Worm (Caenorhabditis elegans) whole organism, L4 larva: ENCODE measurements around the gene sth-1.

ENCODE experiments used
- Y105C5A.15 ChIP-seq: fragments of 200-800 bp; sonication (Bioruptor generic); IDR thresholded peaks from 2 replicates; pipeline ENCODE4 v1.3.6; 2022; ENCODE audit warnings: missing genetic modification characterization, missing compliant biosample characterization
- Y48G9A.11 ChIP-seq: fragments of 200-800 bp; sonication (Bioruptor generic); IDR thresholded peaks from 2 replicates; pipeline ENCODE4 v1.3.6; 2022; ENCODE audit warnings: missing genetic modification reagents, missing genetic modification characterization, missing compliant biosample characterization
- Y75B8A.6 ChIP-seq: fragments of 200-800 bp; sonication (Bioruptor generic); IDR thresholded peaks from 2 replicates; pipeline ENCODE4 v1.3.6; 2022; ENCODE audit warnings: missing genetic modification reagents, missing genetic modification characterization, missing compliant biosample characterization
- ZK546.5 ChIP-seq, 2 experiments: sonication (generic microtip); optimal IDR thresholded peaks; 2 replicates each; lab custom pipeline; 2017; ENCODE audit warnings: missing biosample characterization in 2 of 2, missing genetic modification characterization in 2 of 2
- aha-1 ChIP-seq: fragments of 150-350 bp; peaks from one replicate; lab custom pipeline; 2014; ENCODE audit warnings: missing biosample characterization, missing genetic modification characterization
- aly-2 ChIP-seq: sonication (generic microtip); optimal IDR thresholded peaks from 2 replicates; lab custom pipeline; 2018; ENCODE audit warnings: missing biosample characterization, missing genetic modification characterization
- ama-1 ChIP-seq: fragments of 150-350 bp; optimal IDR thresholded peaks from 2 replicates; lab custom pipeline; 2014; ENCODE audit warnings: inconsistent platforms, mixed read lengths
- ceh-20 ChIP-seq: fragments of 200-800 bp; sonication (Bioruptor generic); IDR thresholded peaks from 2 replicates; pipeline ENCODE4 v1.3.6; 2022; ENCODE audit warnings: missing genetic modification reagents, missing genetic modification characterization, missing compliant biosample characterization
- ceh-44 ChIP-seq: fragments of 200-800 bp; sonication (Bioruptor generic); IDR thresholded peaks from 2 replicates; pipeline ENCODE4 v1.3.6; 2022; ENCODE audit warnings: missing genetic modification reagents, missing genetic modification characterization, missing compliant biosample characterization
- ceh-82 ChIP-seq: sonication (generic microtip); optimal IDR thresholded peaks from 2 replicates; lab custom pipeline; 2017; ENCODE audit warnings: missing biosample characterization, missing genetic modification characterization
- ces-1 ChIP-seq: fragments of 150-350 bp; sonication (generic microtip); optimal IDR thresholded peaks from 4 replicates; lab custom pipeline; 2014; ENCODE audit warnings: missing biosample characterization, missing genetic modification reagents, missing genetic modification characterization
- ctbp-1 ChIP-seq: fragments of 200-800 bp; sonication (Bioruptor generic); IDR thresholded peaks from 2 replicates; pipeline ENCODE4 v1.3.6; 2022; ENCODE audit warnings: missing genetic modification reagents, missing genetic modification characterization, missing compliant biosample characterization
- daf-12 ChIP-seq: fragments of 150-350 bp; optimal IDR thresholded peaks from 2 replicates; lab custom pipeline; 2014; ENCODE audit warnings: missing biosample characterization, missing genetic modification reagents, missing genetic modification characterization
- daf-19 ChIP-seq: fragments of 200-800 bp; sonication (Bioruptor generic); conservative IDR thresholded peaks from 2 replicates; pipeline ENCODE4 v1.3.6; 2022; ENCODE audit warnings: missing genetic modification characterization, missing compliant biosample characterization
- daf-8 ChIP-seq: fragments of 200-800 bp; sonication (Bioruptor generic); IDR thresholded peaks from 2 replicates; pipeline ENCODE4 v1.3.6; 2022; ENCODE audit warnings: missing genetic modification characterization, missing compliant biosample characterization
- dpl-1 ChIP-seq: fragments of 150-350 bp; optimal IDR thresholded peaks from 2 replicates; lab custom pipeline; 2014; ENCODE audit warnings: missing biosample characterization, missing genetic modification reagents, missing genetic modification characterization
- dve-1 ChIP-seq: sonication (generic microtip); optimal IDR thresholded peaks from 2 replicates; lab custom pipeline; 2017; ENCODE audit warnings: antibody characterized with exemption, mild to moderate bottlenecking, missing genetic modification characterization, missing compliant biosample characterization; ENCODE audit not compliant: insufficient read depth
- egl-43 ChIP-seq: fragments of 200-800 bp; sonication (Bioruptor generic); IDR thresholded peaks from 2 replicates; pipeline ENCODE4 v1.3.6; 2022; ENCODE audit warnings: missing genetic modification reagents, missing genetic modification characterization, missing compliant biosample characterization
- hlh-30 ChIP-seq: sonication (generic microtip); optimal IDR thresholded peaks from 2 replicates; lab custom pipeline; 2017; ENCODE audit warnings: antibody characterized with exemption, mild to moderate bottlenecking, missing genetic modification characterization, missing compliant biosample characterization; ENCODE audit not compliant: insufficient read depth
- jun-1 ChIP-seq: fragments of 150-350 bp; optimal IDR thresholded peaks from 2 replicates; lab custom pipeline; 2014; ENCODE audit warnings: missing biosample characterization, missing genetic modification reagents, missing genetic modification characterization
- lim-7 ChIP-seq: fragments of 200-800 bp; sonication (Bioruptor generic); IDR thresholded peaks from 2 replicates; pipeline ENCODE4 v1.3.6; 2022; ENCODE audit warnings: missing genetic modification characterization, missing compliant biosample characterization
- lin-38 ChIP-seq: fragments of 200-800 bp; sonication (Bioruptor generic); IDR thresholded peaks from 2 replicates; pipeline ENCODE4 v1.3.6; 2022; ENCODE audit warnings: missing genetic modification reagents, missing genetic modification characterization, missing compliant biosample characterization
- madf-9 ChIP-seq: fragments of 200-800 bp; sonication (Bioruptor generic); conservative IDR thresholded peaks from 2 replicates; pipeline ENCODE4 v1.3.6; 2022; ENCODE audit warnings: missing genetic modification reagents, missing genetic modification characterization, missing compliant biosample characterization
- mdl-1 ChIP-seq, 2 experiments: fragments of 150-350 bp in 1 of 2; sonication (generic microtip) in 1 of 2; optimal IDR thresholded peaks; 2 replicates each; lab custom pipeline; 2014 to 2017; ENCODE audit warnings: missing biosample characterization in 2 of 2, missing genetic modification characterization in 2 of 2
- mdt-29 ChIP-seq: fragments of 200-800 bp; sonication (Bioruptor generic); IDR thresholded peaks from 2 replicates; pipeline ENCODE4 v1.3.6; 2022; ENCODE audit warnings: missing genetic modification reagents, missing genetic modification characterization, missing compliant biosample characterization
- mxl-2 ChIP-seq: fragments of 200-800 bp; sonication (Bioruptor generic); conservative IDR thresholded peaks from 2 replicates; pipeline ENCODE4 v1.3.6; 2022; ENCODE audit warnings: missing genetic modification reagents, missing genetic modification characterization, missing compliant biosample characterization
- nhr-41 ChIP-seq: fragments of 200-800 bp; sonication (Bioruptor generic); IDR thresholded peaks from 2 replicates; pipeline ENCODE4 v1.3.6; 2022; ENCODE audit warnings: missing genetic modification reagents, missing genetic modification characterization, missing compliant biosample characterization
- nhr-6 ChIP-seq: fragments of 150-350 bp; optimal IDR thresholded peaks from 2 replicates; lab custom pipeline; 2014; ENCODE audit warnings: missing biosample characterization, missing genetic modification characterization
- nhr-77 ChIP-seq: fragments of 150-350 bp; optimal IDR thresholded peaks from 2 replicates; lab custom pipeline; 2014; ENCODE audit warnings: missing biosample characterization, missing genetic modification characterization
- pha-4 ChIP-seq, 2 experiments: fragments of 150-350 bp in 1 of 2; fragments of 200-800 bp in 1 of 2; sonication (Bioruptor generic) in 1 of 2; IDR thresholded peaks in 1 of 2; optimal IDR thresholded peaks in 1 of 2; 2 replicates each; pipeline versions ENCODE4 v1.3.6 to Lab custom; 2014 to 2022; ENCODE audit warnings: missing genetic modification characterization in 2 of 2, missing genetic modification reagents in 2 of 2, missing biosample characterization in 1 of 2, missing compliant biosample characterization in 1 of 2
- set-16 ChIP-seq: fragments of 200-800 bp; sonication (Bioruptor generic); IDR thresholded peaks from 2 replicates; pipeline ENCODE4 v1.3.6; 2022; ENCODE audit warnings: missing genetic modification reagents, missing genetic modification characterization, missing compliant biosample characterization
- spr-1 ChIP-seq: sonication (generic microtip); optimal IDR thresholded peaks from 2 replicates; lab custom pipeline; 2016; ENCODE audit warnings: mild to moderate bottlenecking, missing genetic modification characterization, missing compliant biosample characterization
- spr-3 ChIP-seq: fragments of 200-800 bp; sonication (Bioruptor generic); optimal IDR thresholded peaks from 2 replicates; lab custom pipeline; 2018; ENCODE audit warnings: mild to moderate bottlenecking, missing genetic modification characterization, missing compliant biosample characterization
- unc-62 ChIP-seq, 3 experiments: fragments of 150-350 bp in 1 of 3; sonication (generic microtip); optimal IDR thresholded peaks in 2 of 3; peaks in 1 of 3; 1 replicate in 1 of 3; 2 replicates in 2 of 3; lab custom pipeline; 2014 to 2017; ENCODE audit warnings: missing biosample characterization in 3 of 3, missing genetic modification characterization in 3 of 3, missing genetic modification reagents in 3 of 3, missing genotype in 1 of 3
- vab-7 ChIP-seq: fragments of 200-800 bp; sonication (Bioruptor generic); IDR thresholded peaks from 2 replicates; pipeline ENCODE4 v1.3.6; 2022; ENCODE audit warnings: missing genetic modification reagents, missing genetic modification characterization, missing compliant biosample characterization
- zfp-3 ChIP-seq: fragments of 200-800 bp; sonication (Bioruptor generic); conservative IDR thresholded peaks from 2 replicates; pipeline ENCODE4 v1.3.6; 2022; ENCODE audit warnings: missing genetic modification reagents, missing genetic modification characterization, missing compliant biosample characterization
- ztf-7 ChIP-seq: fragments of 150-350 bp; optimal IDR thresholded peaks from 2 replicates; lab custom pipeline; 2014; ENCODE audit warnings: missing biosample characterization, missing genetic modification characterization

Gene sth-1

ce11 chrV:8046706-8047105, 5.2 kb upstream of the sth-1 start, which contains the start of gene ZC513.3:
Gene ZC513.3 (plus strand): TSS chrV:8047006.
- no peak for TF ChIP-seq lin-38
- no peak for TF ChIP-seq Y75B8A.6
- TF ChIP-seq dve-1, result no peak
- TF ChIP-seq egl-43, result no peak
- TF ChIP-seq lim-7 (GFP tag; lab: Robert Waterston, UW), result no peak
- TF ChIP-seq daf-12 (tag; lab: Kevin White, UChicago), result no peak
- TF ChIP-seq unc-62 (GFP tag; optimal IDR thresholded peaks at IDR 0.05 in 1 of 2; lab: Kevin White, UChicago), result no peak
- TF ChIP-seq unc-62 (tag; optimal IDR thresholded peaks at IDR 0.05; lab: Kevin White, UChicago), result no peak
- no peak for TF ChIP-seq nhr-6
- no peak for TF ChIP-seq dpl-1 (GFP tag; lab: Kevin White, UChicago)
- no peak for TF ChIP-seq ctbp-1
- TF ChIP-seq ZK546.5 (tag; optimal IDR thresholded peaks at IDR 0.05; lab: Kevin White, UChicago), result no peak
- TF ChIP-seq madf-9 (GFP tag; lab: Robert Waterston, UW), result no peak
- TF ChIP-seq ceh-44, result no peak
- TF ChIP-seq ces-1, result no peak
- TF ChIP-seq ama-1 (lab: Kevin White, UChicago), result no peak
- no peak for TF ChIP-seq mdt-29
- no peak for TF ChIP-seq mxl-2 (GFP tag; lab: Robert Waterston, UW)
- TF ChIP-seq mdl-1 (tag; optimal IDR thresholded peaks at IDR 0.05; lab: Kevin White, UChicago), result no peak

- TF ChIP-seq ama-1 (lab: Kevin White, UChicago) (no peak), set-16 (GFP tag; lab: Robert Waterston, UW) (peak; percentile 96), aha-1 (tag; lab: Kevin White, UChicago) (peak; percentile 30)
Observed at ce11 chrV:8050059-8050677, 1.8 kb upstream of the sth-1 start.

ce11 chrV:8050811-8051210, 1.1 kb upstream of the sth-1 start, which contains the start of gene col-43:
Gene col-43 (minus strand): TSS chrV:8050911.
- TF ChIP-seq hlh-30 (tag; lab: Kevin White, UChicago) (no peak), zfp-3 (GFP tag; lab: Robert Waterston, UW) (no peak), spr-1 (tag; lab: Kevin White, UChicago) (no peak), jun-1 (tag; lab: Kevin White, UChicago) (no peak), Y105C5A.15 (GFP tag; lab: Robert Waterston, UW) (no peak), nhr-77 (tag; lab: Kevin White, UChicago) (no peak), vab-7 (no peak), spr-3 (GFP tag; lab: Kevin White, UChicago) (no peak), daf-8 (GFP tag; lab: Robert Waterston, UW) (no peak), nhr-41 (no peak), ztf-7 (tag; lab: Kevin White, UChicago) (no peak), daf-19 (no peak), set-16 (GFP tag; lab: Robert Waterston, UW) (no peak), mdl-1 (tag; optimal IDR thresholded peaks at IDR 0.05; lab: Kevin White, UChicago) (no peak), pha-4 (GFP tag; IDR thresholded peaks at IDR 0.05; lab: Robert Waterston, UW) (no peak), pha-4 (tag; optimal IDR thresholded peaks at IDR 0.05; lab: Kevin White, UChicago) (no peak), ceh-20 (GFP tag; lab: Robert Waterston, UW) (no peak), aly-2 (no peak), ceh-82 (tag; lab: Kevin White, UChicago) (no peak), Y48G9A.11 (GFP tag; lab: Robert Waterston, UW) (no peak)
